Worm (Caenorhabditis elegans) whole organism, early embryonic: ENCODE measurements around the gene pix-1.

Source experiments
- F13C5.2 ChIP-seq: sonication (generic microtip); optimal IDR thresholded peaks from 2 replicates; lab custom pipeline; 2017; ENCODE audit warnings: mild to moderate bottlenecking, missing genetic modification characterization, inconsistent platforms, missing compliant biosample characterization
- ama-1 ChIP-seq: fragments of 150-350 bp; optimal IDR thresholded peaks from 2 replicates; lab custom pipeline; 2014
- ceh-13 ChIP-seq: fragments of 200-800 bp; sonication (Bioruptor generic); optimal IDR thresholded peaks from 2 replicates; lab custom pipeline; 2018; ENCODE audit warnings: mild to moderate bottlenecking, missing genetic modification characterization, missing compliant biosample characterization
- flt-1 ChIP-seq: fragments of 200-800 bp; sonication (Bioruptor generic); IDR thresholded peaks from 2 replicates; pipeline ENCODE4 v1.3.6; 2022; ENCODE audit warnings: missing genetic modification characterization, missing compliant biosample characterization
- hnd-1 ChIP-seq: sonication (generic microtip); optimal IDR thresholded peaks from 2 replicates; lab custom pipeline; 2016; ENCODE audit warnings: missing genetic modification characterization, missing compliant biosample characterization
- pes-1 ChIP-seq: fragments of 200-800 bp; sonication (Bioruptor generic); IDR thresholded peaks from 2 replicates; pipeline ENCODE4 v1.3.6; 2022; ENCODE audit warnings: missing genetic modification reagents, missing genetic modification characterization, missing compliant biosample characterization
- tbx-11 ChIP-seq: fragments of 200-800 bp; sonication (Bioruptor generic); IDR thresholded peaks from 2 replicates; pipeline ENCODE4 v1.3.6; 2022; ENCODE audit warnings: missing genetic modification characterization, missing compliant biosample characterization
- tbx-37 ChIP-seq: fragments of 200-800 bp; sonication (Bioruptor generic); conservative IDR thresholded peaks from 2 replicates; pipeline ENCODE4 v1.3.6; 2022; ENCODE audit warnings: missing genetic modification reagents, missing genetic modification characterization, missing compliant biosample characterization

DNA sequence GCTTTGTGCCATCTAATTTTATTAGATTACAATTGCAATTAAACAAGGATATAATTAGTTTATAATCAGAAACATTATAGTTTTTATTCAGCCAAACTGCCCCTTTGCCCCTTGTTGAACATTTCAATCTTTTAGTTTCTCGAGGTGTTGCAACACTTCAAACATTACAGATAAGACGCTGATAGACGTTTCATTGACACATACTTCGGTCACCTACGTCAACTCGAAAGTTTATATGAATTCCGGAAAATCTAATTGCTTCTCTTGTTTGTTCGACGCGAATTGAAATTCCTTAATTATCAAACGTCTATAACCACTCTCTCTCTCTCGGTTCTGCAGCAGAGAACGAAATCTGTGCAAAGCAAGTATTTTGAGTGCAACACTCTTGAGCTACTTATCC, 40.2 kb downstream of the pix-1 start:
- no peak for TF ChIP-seq flt-1 (GFP tag; lab: Robert Waterston, UW)
- TF ChIP-seq tbx-37 (GFP tag; lab: Robert Waterston, UW), result no peak
- no peak for TF ChIP-seq ama-1 (lab: Kevin White, UChicago)
- no peak for TF ChIP-seq ceh-13 (GFP tag; lab: Kevin White, UChicago)
- no peak for TF ChIP-seq tbx-11 (GFP tag; lab: Robert Waterston, UW)
- no peak for TF ChIP-seq pes-1 (GFP tag; lab: Robert Waterston, UW)
- no peak for TF ChIP-seq F13C5.2 (tag; lab: Kevin White, UChicago)
- TF ChIP-seq hnd-1 (tag; lab: Kevin White, UChicago), result no peak
